Worm (Caenorhabditis elegans): ENCODE measurements around the gene C11G10.1.

- TF ChIP-seq W03F9.2 (tag; optimal IDR thresholded peaks at IDR 0.05) (peak; percentile 83), dao-5 (tag; optimal IDR thresholded peaks at IDR 0.05) (no peak), him-1 (tag; optimal IDR thresholded peaks at IDR 0.05) (peak; percentile 84)
These were observed 22.9 kb upstream of the C11G10.1 start, which contains the start of gene pkhm-2 for ce11 chrX:15181454-15181853.
